Fruit fly (Drosophila melanogaster): ENCODE data around the gene CG46339.

CG46339 gene

dm6 chr3R:26954020-26954672, 38.6 kb downstream of the CG46339 start (continued):
- peak; percentile 83 for TF ChIP-seq E2f1 (GFP tag; IDR thresholded peaks at IDR 0.05)
- TF ChIP-seq CG17186 (GFP tag; optimal IDR thresholded peaks at IDR 0.05) = no peak
- no peak for TF ChIP-seq Antp (GFP tag; optimal IDR thresholded peaks at IDR 0.05)
- TF ChIP-seq bsh (GFP tag; optimal IDR thresholded peaks at IDR 0.05) = peak; percentile 88 to 92
- no peak for TF ChIP-seq kay (GFP tag; optimal IDR thresholded peaks at IDR 0.05)
- no peak for TF ChIP-seq ac (GFP tag; optimal IDR thresholded peaks at IDR 0.05)
- TF ChIP-seq HHEX (GFP tag; optimal IDR thresholded peaks at IDR 0.05) = peak; percentile 73
- TF ChIP-seq B-H1 (GFP tag; IDR thresholded peaks at IDR 0.05) = peak; percentile 85
- TF ChIP-seq lilli (GFP tag; optimal IDR thresholded peaks at IDR 0.05) = no peak
- no peak for TF ChIP-seq Hand (GFP tag; optimal IDR thresholded peaks at IDR 0.05)
- no peak for TF ChIP-seq hth (optimal IDR thresholded peaks at IDR 0.05)
- no peak for TF ChIP-seq usp (GFP tag; optimal IDR thresholded peaks at IDR 0.05)
- peak; percentile 77 for TF ChIP-seq Gug (GFP tag; IDR thresholded peaks at IDR 0.05)
- peak; percentile 61; the same call in 1 of the 2 replicates for TF ChIP-seq CG11085 (GFP tag; IDR thresholded peaks at IDR 0.05)
- peak; percentile 96 for TF ChIP-seq Drgx (GFP tag; IDR thresholded peaks at IDR 0.05)
- TF ChIP-seq Ets97D (GFP tag; optimal IDR thresholded peaks at IDR 0.05) = no peak
- no peak for TF ChIP-seq inv (GFP tag; IDR thresholded peaks at IDR 0.05; ENCODE audit: partially characterized antibody)
- TF ChIP-seq abd-A (tag; optimal IDR thresholded peaks at IDR 0.05) = no peak
- TF ChIP-seq zfh2 (GFP tag; optimal IDR thresholded peaks at IDR 0.05) = no peak
- TF ChIP-seq dmrt99B (tag; optimal IDR thresholded peaks at IDR 0.05) = peak; percentile 88
- no peak for TF ChIP-seq pho (GFP tag; optimal IDR thresholded peaks at IDR 0.05)
- peak; percentile 65 for TF ChIP-seq CG7556 (GFP tag; optimal IDR thresholded peaks at IDR 0.05)
- no peak for TF ChIP-seq bbx (GFP tag; IDR thresholded peaks at IDR 0.05; ENCODE audit: partially characterized antibody)
- TF ChIP-seq Hey (tag; optimal IDR thresholded peaks at IDR 0.05) = no peak
- peak; percentile 89 for TF ChIP-seq CG18599 (GFP tag; optimal IDR thresholded peaks at IDR 0.05)
- TF ChIP-seq Sox102F (GFP tag; optimal IDR thresholded peaks at IDR 0.05) = peak; percentile 95
- peak; percentile 74 for TF ChIP-seq esg (GFP tag; conservative IDR thresholded peaks at IDR 0.05)
- TF ChIP-seq CG7372 (GFP tag; IDR thresholded peaks at IDR 0.05) = peak; percentile 60
- TF ChIP-seq gsb (GFP tag; IDR thresholded peaks at IDR 0.05) = no peak; the same call in 1 of the 2 replicates
- no peak for TF ChIP-seq grn (GFP tag; optimal IDR thresholded peaks at IDR 0.05)
- no peak for TF ChIP-seq CG2120 (GFP tag; optimal IDR thresholded peaks at IDR 0.05)
- TF ChIP-seq CG13123 (GFP tag; optimal IDR thresholded peaks at IDR 0.05) = peak; percentile 42
- TF ChIP-seq CG9932 (GFP tag; IDR thresholded peaks at IDR 0.05) = peak; percentile 57
- TF ChIP-seq Aef1 (GFP tag; IDR thresholded peaks at IDR 0.05) = peak; percentile 87
- peak; percentile 7 for TF ChIP-seq CG1647 (GFP tag; optimal IDR thresholded peaks at IDR 0.05)
- TF ChIP-seq stwl (tag; optimal IDR thresholded peaks at IDR 0.05) = no peak
- peak; percentile 16 for TF ChIP-seq CG8359 (GFP tag; optimal IDR thresholded peaks at IDR 0.05; ENCODE audit: borderline replicate concordance)
- TF ChIP-seq twi (tag; optimal IDR thresholded peaks at IDR 0.05) = no peak
- peak; percentile 61 for TF ChIP-seq fd3F (GFP tag; optimal IDR thresholded peaks at IDR 0.05)
- TF ChIP-seq CTCF (GFP tag; optimal IDR thresholded peaks at IDR 0.05) = no peak
- TF ChIP-seq Nf-YC (tag; optimal IDR thresholded peaks at IDR 0.05) = peak; percentile 62
- TF ChIP-seq br (optimal IDR thresholded peaks at IDR 0.05) = no peak
- TF ChIP-seq CG8478 (optimal IDR thresholded peaks at IDR 0.05) = peak; percentile 69
- TF ChIP-seq slp2 (GFP tag; optimal IDR thresholded peaks at IDR 0.05) = no peak
- TF ChIP-seq dysf (GFP tag; IDR thresholded peaks at IDR 0.05) = peak; percentile 81
- peak; percentile 83 for TF ChIP-seq Hr3 (GFP tag; optimal IDR thresholded peaks at IDR 0.05)
- TF ChIP-seq tap (tag; optimal IDR thresholded peaks at IDR 0.05) = peak; percentile 66
- TF ChIP-seq ara (GFP tag; IDR thresholded peaks at IDR 0.05) = peak; percentile 79
- peak; percentile 84 for TF ChIP-seq sens (GFP tag)
- peak; percentile 49 for TF ChIP-seq CG1529 (GFP tag; optimal IDR thresholded peaks at IDR 0.05)
- peak; percentile 86 for TF ChIP-seq nmo (GFP tag; optimal IDR thresholded peaks at IDR 0.05)
- peak; percentile 20 for TF ChIP-seq CG16815 (GFP tag; optimal IDR thresholded peaks at IDR 0.05)
